Worm (Caenorhabditis elegans) whole organism, L4 larva: ENCODE data around the gene gsto-1.

Experiments
- F26F4.8 ChIP-seq: fragments of 200-800 bp; sonication (Bioruptor generic); conservative IDR thresholded peaks from 2 replicates; pipeline ENCODE4 v1.3.6; 2022; ENCODE audit warnings: missing genetic modification characterization, missing compliant biosample characterization
- F37D6.2 ChIP-seq: sonication (generic microtip); optimal IDR thresholded peaks from 2 replicates; lab custom pipeline; 2016; ENCODE audit warnings: mild to moderate bottlenecking, missing genetic modification characterization, missing compliant biosample characterization
- R02D3.7 ChIP-seq: fragments of 150-350 bp; sonication (generic microtip); optimal IDR thresholded peaks from 3 replicates; lab custom pipeline; 2014; ENCODE audit warnings: missing biosample characterization, missing genetic modification characterization
- T20F7.1 ChIP-seq: fragments of 200-800 bp; sonication (Bioruptor generic); optimal IDR thresholded peaks from 2 replicates; lab custom pipeline; 2018; ENCODE audit warnings: mild to moderate bottlenecking, missing genetic modification characterization, missing compliant biosample characterization
- T26A8.4 ChIP-seq: fragments of 200-800 bp; sonication (Bioruptor generic); IDR thresholded peaks from 2 replicates; pipeline ENCODE4 v1.3.6; 2022; ENCODE audit warnings: missing genetic modification characterization, missing compliant biosample characterization
- Y75B8A.6 ChIP-seq: fragments of 200-800 bp; sonication (Bioruptor generic); IDR thresholded peaks from 2 replicates; pipeline ENCODE4 v1.3.6; 2022; ENCODE audit warnings: missing genetic modification reagents, missing genetic modification characterization, missing compliant biosample characterization
- aly-2 ChIP-seq: sonication (generic microtip); optimal IDR thresholded peaks from 2 replicates; lab custom pipeline; 2018; ENCODE audit warnings: missing biosample characterization, missing genetic modification characterization
- ama-1 ChIP-seq: fragments of 150-350 bp; optimal IDR thresholded peaks from 2 replicates; lab custom pipeline; 2014; ENCODE audit warnings: inconsistent platforms, mixed read lengths
- attf-4 ChIP-seq: sonication (generic microtip); optimal IDR thresholded peaks from 3 replicates; lab custom pipeline; 2017; ENCODE audit warnings: missing biosample characterization, missing genetic modification characterization
- ceh-20 ChIP-seq: fragments of 200-800 bp; sonication (Bioruptor generic); IDR thresholded peaks from 2 replicates; pipeline ENCODE4 v1.3.6; 2022; ENCODE audit warnings: missing genetic modification reagents, missing genetic modification characterization, missing compliant biosample characterization
- ceh-28 ChIP-seq: fragments of 150-350 bp; optimal IDR thresholded peaks from 2 replicates; lab custom pipeline; 2014; ENCODE audit warnings: missing biosample characterization, missing genetic modification reagents, missing genetic modification characterization
- ceh-32 ChIP-seq: sonication (generic microtip); optimal IDR thresholded peaks from 2 replicates; lab custom pipeline; 2016; ENCODE audit warnings: mild to moderate bottlenecking, missing genetic modification characterization, missing compliant biosample characterization; ENCODE audit not compliant: poor library complexity
- ceh-44 ChIP-seq: fragments of 200-800 bp; sonication (Bioruptor generic); IDR thresholded peaks from 2 replicates; pipeline ENCODE4 v1.3.6; 2022; ENCODE audit warnings: missing genetic modification reagents, missing genetic modification characterization, missing compliant biosample characterization
- ceh-62 ChIP-seq: sonication (generic microtip); optimal IDR thresholded peaks from 2 replicates; lab custom pipeline; 2017; ENCODE audit warnings: missing biosample characterization, missing genetic modification characterization
- ceh-82 ChIP-seq: sonication (generic microtip); optimal IDR thresholded peaks from 2 replicates; lab custom pipeline; 2017; ENCODE audit warnings: missing biosample characterization, missing genetic modification characterization
- ces-1 ChIP-seq: fragments of 150-350 bp; sonication (generic microtip); optimal IDR thresholded peaks from 4 replicates; lab custom pipeline; 2014; ENCODE audit warnings: missing biosample characterization, missing genetic modification reagents, missing genetic modification characterization
- cey-2 ChIP-seq: sonication (generic microtip); optimal IDR thresholded peaks from 3 replicates; lab custom pipeline; 2017; ENCODE audit warnings: missing genetic modification characterization, mild to moderate bottlenecking, missing compliant biosample characterization, antibody characterized with exemption, borderline replicate concordance; ENCODE audit not compliant: insufficient read depth
- daf-12 ChIP-seq: fragments of 150-350 bp; optimal IDR thresholded peaks from 2 replicates; lab custom pipeline; 2014; ENCODE audit warnings: missing biosample characterization, missing genetic modification reagents, missing genetic modification characterization
- daf-16 ChIP-seq, 3 experiments: sonication (generic microtip); optimal IDR thresholded peaks; 2 replicates each; lab custom pipeline; 2016 to 2017; ENCODE audit warnings: missing genetic modification characterization in 3 of 3, missing genetic modification reagents in 3 of 3, mild to moderate bottlenecking in 2 of 3, missing compliant biosample characterization in 2 of 3, missing biosample characterization in 1 of 3, moderate library complexity in 1 of 3
- dmd-8 ChIP-seq: fragments of 200-800 bp; sonication (Bioruptor generic); IDR thresholded peaks from 2 replicates; pipeline ENCODE4 v1.3.6; 2022; ENCODE audit warnings: missing genetic modification characterization, missing compliant biosample characterization
- dpl-1 ChIP-seq: fragments of 150-350 bp; optimal IDR thresholded peaks from 2 replicates; lab custom pipeline; 2014; ENCODE audit warnings: missing biosample characterization, missing genetic modification reagents, missing genetic modification characterization
- duxl-1 ChIP-seq: sonication (generic microtip); optimal IDR thresholded peaks from 2 replicates; lab custom pipeline; 2016; ENCODE audit warnings: mild to moderate bottlenecking, missing genetic modification characterization, moderate library complexity, missing compliant biosample characterization; ENCODE audit not compliant: poor library complexity
- dve-1 ChIP-seq: sonication (generic microtip); optimal IDR thresholded peaks from 2 replicates; lab custom pipeline; 2017; ENCODE audit warnings: antibody characterized with exemption, mild to moderate bottlenecking, missing genetic modification characterization, missing compliant biosample characterization; ENCODE audit not compliant: insufficient read depth
- egl-43 ChIP-seq: fragments of 200-800 bp; sonication (Bioruptor generic); IDR thresholded peaks from 2 replicates; pipeline ENCODE4 v1.3.6; 2022; ENCODE audit warnings: missing genetic modification reagents, missing genetic modification characterization, missing compliant biosample characterization
- fos-1 ChIP-seq: fragments of 150-350 bp; optimal IDR thresholded peaks from 2 replicates; lab custom pipeline; 2014; ENCODE audit warnings: missing biosample characterization, missing genetic modification characterization
- gei-8 ChIP-seq: fragments of 200-800 bp; sonication (Bioruptor generic); optimal IDR thresholded peaks from 2 replicates; lab custom pipeline; 2018; ENCODE audit warnings: mild to moderate bottlenecking, missing genetic modification characterization, missing compliant biosample characterization
- hmg-1.1 ChIP-seq: fragments of 200-800 bp; sonication (Bioruptor generic); IDR thresholded peaks from 2 replicates; pipeline ENCODE4 v1.3.6; 2022; ENCODE audit warnings: missing genetic modification reagents, missing genetic modification characterization, missing compliant biosample characterization
- lir-3 ChIP-seq: sonication (generic microtip); optimal IDR thresholded peaks from 2 replicates; lab custom pipeline; 2016; ENCODE audit warnings: mild to moderate bottlenecking, missing genetic modification characterization, missing compliant biosample characterization
- mdl-1 ChIP-seq, 2 experiments: fragments of 150-350 bp in 1 of 2; sonication (generic microtip) in 1 of 2; optimal IDR thresholded peaks; 2 replicates each; lab custom pipeline; 2014 to 2017; ENCODE audit warnings: missing biosample characterization in 2 of 2, missing genetic modification characterization in 2 of 2
- mdt-29 ChIP-seq: fragments of 200-800 bp; sonication (Bioruptor generic); IDR thresholded peaks from 2 replicates; pipeline ENCODE4 v1.3.6; 2022; ENCODE audit warnings: missing genetic modification reagents, missing genetic modification characterization, missing compliant biosample characterization
- mes-2 ChIP-seq: sonication (generic microtip); optimal IDR thresholded peaks from 2 replicates; lab custom pipeline; 2016; ENCODE audit warnings: missing genotype, mild to moderate bottlenecking, missing genetic modification characterization, missing compliant biosample characterization; ENCODE audit not compliant: poor library complexity, severe bottlenecking
- nhr-111 ChIP-seq: fragments of 200-800 bp; sonication (Bioruptor generic); optimal IDR thresholded peaks from 2 replicates; lab custom pipeline; 2018; ENCODE audit warnings: mild to moderate bottlenecking, missing genetic modification characterization, missing compliant biosample characterization
- nhr-237 ChIP-seq: sonication (generic microtip); optimal IDR thresholded peaks from 2 replicates; lab custom pipeline; 2017; ENCODE audit warnings: missing biosample characterization, missing genetic modification characterization
- nhr-25 ChIP-seq: sonication (generic microtip); optimal IDR thresholded peaks from 2 replicates; lab custom pipeline; 2017; ENCODE audit warnings: missing genetic modification characterization, mild to moderate bottlenecking, missing compliant biosample characterization, antibody characterized with exemption, moderate library complexity, borderline replicate concordance; ENCODE audit not compliant: insufficient read depth
- nhr-42 ChIP-seq: fragments of 200-800 bp; sonication (Bioruptor generic); IDR thresholded peaks from 2 replicates; pipeline ENCODE4 v1.3.6; 2022; ENCODE audit warnings: missing genetic modification characterization, missing compliant biosample characterization
- nhr-6 ChIP-seq: fragments of 150-350 bp; optimal IDR thresholded peaks from 2 replicates; lab custom pipeline; 2014; ENCODE audit warnings: missing biosample characterization, missing genetic modification characterization
- nhr-77 ChIP-seq: fragments of 150-350 bp; optimal IDR thresholded peaks from 2 replicates; lab custom pipeline; 2014; ENCODE audit warnings: missing biosample characterization, missing genetic modification characterization
- pha-4 ChIP-seq, 2 experiments: fragments of 150-350 bp in 1 of 2; fragments of 200-800 bp in 1 of 2; sonication (Bioruptor generic) in 1 of 2; IDR thresholded peaks in 1 of 2; optimal IDR thresholded peaks in 1 of 2; 2 replicates each; pipeline versions ENCODE4 v1.3.6 to Lab custom; 2014 to 2022; ENCODE audit warnings: missing genetic modification characterization in 2 of 2, missing genetic modification reagents in 2 of 2, missing biosample characterization in 1 of 2, missing compliant biosample characterization in 1 of 2
- php-3 ChIP-seq: fragments of 200-800 bp; sonication (Bioruptor generic); IDR thresholded peaks from 2 replicates; pipeline ENCODE4 v1.3.6; 2022; ENCODE audit warnings: missing genetic modification reagents, missing genetic modification characterization, missing compliant biosample characterization
- pqm-1 ChIP-seq: sonication (generic microtip); optimal IDR thresholded peaks from 2 replicates; lab custom pipeline; 2017; ENCODE audit warnings: missing biosample characterization, missing genetic modification characterization
- rbr-2 ChIP-seq: sonication (generic microtip); optimal IDR thresholded peaks from 2 replicates; lab custom pipeline; 2016; ENCODE audit warnings: missing genotype, missing genetic modification characterization, missing compliant biosample characterization
- skn-1 ChIP-seq: fragments of 150-350 bp; optimal IDR thresholded peaks from 2 replicates; lab custom pipeline; 2014; ENCODE audit warnings: missing biosample characterization, missing genetic modification characterization
- spr-3 ChIP-seq: fragments of 200-800 bp; sonication (Bioruptor generic); optimal IDR thresholded peaks from 2 replicates; lab custom pipeline; 2018; ENCODE audit warnings: mild to moderate bottlenecking, missing genetic modification characterization, missing compliant biosample characterization
- tag-97 ChIP-seq: fragments of 200-800 bp; sonication (Bioruptor generic); IDR thresholded peaks from 2 replicates; pipeline ENCODE4 v1.3.6; 2022; ENCODE audit warnings: missing genetic modification characterization, missing compliant biosample characterization
- unc-130 ChIP-seq: sonication (generic microtip); optimal IDR thresholded peaks from 2 replicates; lab custom pipeline; 2016; ENCODE audit warnings: missing genetic modification reagents, missing genetic modification characterization, missing compliant biosample characterization
- zip-11 ChIP-seq: fragments of 200-800 bp; sonication (Bioruptor generic); IDR thresholded peaks from 2 replicates; pipeline ENCODE4 v1.3.6; 2022; ENCODE audit warnings: missing genetic modification characterization, missing compliant biosample characterization

gsto-1 gene

ce11 chrIII:7977224-7977623 lies 30.4 kb upstream of the gsto-1 start (continued):
- TF ChIP-seq Y75B8A.6 (GFP tag; lab: Robert Waterston, UW) (0 out of 2 replicates have a peak, but pooled peaks have one; percentile 53), egl-43 (GFP tag; lab: Robert Waterston, UW) (peak; percentile 51; the same call in 1 of the 2 replicates), mes-2 (tag; lab: Kevin White, UChicago) (peak; percentile 29), duxl-1 (tag; lab: Kevin White, UChicago) (peak; percentile 83), nhr-42 (peak; percentile 67; the same call in 1 of the 2 replicates), nhr-77 (tag; lab: Kevin White, UChicago) (peak; percentile 24)

- TF ChIP-seq pha-4 (GFP tag; IDR thresholded peaks at IDR 0.05; lab: Robert Waterston, UW), result no peak
- TF ChIP-seq pha-4 (tag; optimal IDR thresholded peaks at IDR 0.05; lab: Kevin White, UChicago), result no peak
- no peak for TF ChIP-seq ceh-44 (GFP tag; lab: Robert Waterston, UW)
- no peak for TF ChIP-seq attf-4 (tag; lab: Kevin White, UChicago)
- peak in 1 of 2 experiments; percentile 26 for TF ChIP-seq mdl-1 (tag; optimal IDR thresholded peaks at IDR 0.05; lab: Kevin White, UChicago)
- no peak for TF ChIP-seq daf-12 (tag; lab: Kevin White, UChicago)
- TF ChIP-seq T20F7.1 (GFP tag; lab: Kevin White, UChicago), result peak; percentile 17
- TF ChIP-seq skn-1 (tag; lab: Kevin White, UChicago), result no peak
- no peak for TF ChIP-seq tag-97
- no peak for TF ChIP-seq gei-8 (GFP tag; lab: Kevin White, UChicago)
- TF ChIP-seq ceh-20, result no peak
- peak; percentile 82 for TF ChIP-seq php-3 (GFP tag; lab: Robert Waterston, UW)
- no peak for TF ChIP-seq F26F4.8 (GFP tag; lab: Robert Waterston, UW)
- TF ChIP-seq fos-1 (tag; lab: Kevin White, UChicago), result no peak
- no peak for TF ChIP-seq spr-3 (GFP tag; lab: Kevin White, UChicago)
- TF ChIP-seq nhr-111, result no peak
- TF ChIP-seq zip-11 (GFP tag; lab: Robert Waterston, UW), result no peak
- TF ChIP-seq T26A8.4 (GFP tag; lab: Robert Waterston, UW), result no peak; the same call in 1 of the 2 replicates
- no peak for TF ChIP-seq F37D6.2
- no peak for TF ChIP-seq dmd-8
- no peak for TF ChIP-seq nhr-25 (tag; lab: Kevin White, UChicago)
- TF ChIP-seq ceh-28 (tag; lab: Kevin White, UChicago), result no peak
- TF ChIP-seq nhr-6, result peak; percentile 16
- peak; percentile 70 for TF ChIP-seq ama-1
- TF ChIP-seq cey-2 (tag; lab: Kevin White, UChicago), result no peak
- no peak for TF ChIP-seq R02D3.7 (tag; lab: Kevin White, UChicago)
- TF ChIP-seq dve-1 (tag; lab: Kevin White, UChicago), result peak; percentile 71
- peak; percentile 6 for TF ChIP-seq pqm-1 (tag; lab: Kevin White, UChicago)
- no peak for TF ChIP-seq ceh-62 (tag; lab: Kevin White, UChicago)
- no peak for TF ChIP-seq rbr-2 (tag; lab: Kevin White, UChicago)
- no peak for TF ChIP-seq duxl-1 (tag; lab: Kevin White, UChicago)
- TF ChIP-seq unc-130 (GFP tag; lab: Kevin White, UChicago), result no peak
- TF ChIP-seq ceh-32, result no peak
- no peak for TF ChIP-seq ces-1 (GFP tag; lab: Kevin White, UChicago)
- no peak for TF ChIP-seq dpl-1 (GFP tag; lab: Kevin White, UChicago)
- no peak for TF ChIP-seq hmg-1.1 (GFP tag; lab: Robert Waterston, UW)
- TF ChIP-seq ceh-82 (tag; lab: Kevin White, UChicago), result no peak
- TF ChIP-seq aly-2 (tag; lab: Kevin White, UChicago), result no peak
- TF ChIP-seq mdt-29, result no peak
- TF ChIP-seq mes-2 (tag; lab: Kevin White, UChicago), result no peak
- no peak for TF ChIP-seq daf-16 (GFP tag; optimal IDR thresholded peaks at IDR 0.05; lab: Kevin White, UChicago)
- peak; percentile 53 for TF ChIP-seq daf-16 (tag; optimal IDR thresholded peaks at IDR 0.05; lab: Kevin White, UChicago)
- TF ChIP-seq nhr-237 (tag; lab: Kevin White, UChicago), result no peak
- no peak for TF ChIP-seq lir-3
Observed at ce11 chrIII:7973968-7974607, 27.3 kb upstream of the gsto-1 start.
